Worm (Caenorhabditis elegans): ENCODE measurements around the gene rpb-4.
A peak's percentile ranks its signal among the peaks of the same experiment; 100 is the strongest.

DNA sequence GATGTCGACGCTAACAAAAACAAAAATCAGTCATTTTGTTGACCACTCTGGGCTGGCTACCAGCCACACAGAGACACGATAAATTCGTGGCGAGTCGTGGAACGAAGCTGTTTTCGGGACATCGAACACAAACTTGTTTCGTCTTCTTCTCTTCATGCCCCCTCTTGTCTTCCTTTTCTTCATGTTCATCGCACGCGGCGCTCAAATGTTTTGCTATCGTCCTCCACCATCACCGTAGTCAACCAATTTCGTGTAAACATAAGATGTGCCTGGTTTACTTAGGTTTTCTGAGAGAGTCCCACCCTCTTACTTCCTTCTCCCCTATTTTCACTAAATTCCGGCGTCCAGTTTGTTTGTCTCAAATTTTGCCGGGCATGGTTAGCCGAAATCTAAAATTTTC, 16.0 kb downstream of the rpb-4 start:
- peak in 1 of 2 experiments; percentile 57 for TF ChIP-seq unc-62 (GFP tag; optimal IDR thresholded peaks at IDR 0.05 in 1 of 2)
- TF ChIP-seq unc-62 (tag; optimal IDR thresholded peaks at IDR 0.05): no peak
- TF ChIP-seq ZK546.5 (tag; optimal IDR thresholded peaks at IDR 0.05): no peak
- TF ChIP-seq pha-4 (GFP tag; IDR thresholded peaks at IDR 0.05): no peak
- TF ChIP-seq pha-4 (tag; optimal IDR thresholded peaks at IDR 0.05): no peak
- no peak for TF ChIP-seq F49E8.2 (tag; optimal IDR thresholded peaks at IDR 0.05; ENCODE audit: borderline replicate concordance)
- TF ChIP-seq nhr-28 (tag; optimal IDR thresholded peaks at IDR 0.05): no peak
- no peak for TF ChIP-seq snpc-4 (tag; optimal IDR thresholded peaks at IDR 0.05)
- no peak for TF ChIP-seq Y5F2A.4 (GFP tag; optimal IDR thresholded peaks at IDR 0.05)
- TF ChIP-seq nhr-76 (tag; optimal IDR thresholded peaks at IDR 0.05): no peak
- TF ChIP-seq jun-1 (tag; optimal IDR thresholded peaks at IDR 0.05): no peak
- TF ChIP-seq ceh-82 (tag; optimal IDR thresholded peaks at IDR 0.05): no peak
- TF ChIP-seq nhr-77 (tag; optimal IDR thresholded peaks at IDR 0.05): no peak

Measured in whole organism, L4 larva.